Fruit fly (Drosophila melanogaster) whole organism, adult: Measurements from ENCODE around the gene mRpL23.

Source experiments
- CG11617 ChIP-seq: fragments of 200-800 bp; sonication (Bioruptor generic); optimal IDR thresholded peaks from 2 replicates; lab custom pipeline; 2017; ENCODE audit warnings: mild to moderate bottlenecking, missing biosample characterization, missing genetic modification reagents, missing genetic modification characterization
- cnc ChIP-seq, 2 experiments: fragments of >200 bp; optimal IDR thresholded peaks; 2 replicates each; lab custom pipeline; 2017
- toe ChIP-seq: fragments of 200-800 bp; sonication (Bioruptor generic); optimal IDR thresholded peaks from 2 replicates; lab custom pipeline; 2016; ENCODE audit warnings: missing biosample characterization, missing genetic modification characterization

dm6 chr3L:2407271-2407670 is 33.8 kb upstream of the mRpL23 start:
- TF ChIP-seq CG11617 (no peak), toe (GFP tag; lab: Kevin White, UChicago) (no peak), cnc (optimal IDR thresholded peaks at IDR 0.05; lab: Kevin White, UChicago) (no peak)
